Worm (Caenorhabditis elegans): ENCODE results near the gene miz-1.

DNA sequence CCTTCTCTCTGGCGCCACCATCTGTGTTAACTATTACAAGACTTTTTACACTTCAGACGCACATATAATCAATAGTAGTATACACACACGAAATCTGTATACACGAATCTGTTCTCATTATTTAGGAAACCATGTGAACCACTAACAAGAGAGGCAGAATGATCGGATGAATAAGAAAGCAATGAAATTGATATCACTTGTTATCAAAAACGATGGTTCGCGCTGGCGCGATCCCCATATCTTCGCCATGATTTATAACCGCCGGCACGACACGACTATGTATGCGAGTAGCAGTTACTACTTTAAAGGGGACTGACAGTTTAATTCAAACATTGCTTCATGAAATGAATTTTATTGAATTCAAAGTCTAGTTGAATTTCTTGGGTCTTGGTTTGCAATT is 30.9 kb upstream of the miz-1 start:
- TF ChIP-seq sptf-1 (tag; optimal IDR thresholded peaks at IDR 0.05) (no peak), ceh-83 (GFP tag; optimal IDR thresholded peaks at IDR 0.05) (no peak), nhr-28 (tag; optimal IDR thresholded peaks at IDR 0.05) (no peak), unc-62 (GFP tag; optimal IDR thresholded peaks at IDR 0.05) (no peak), blmp-1 (tag; optimal IDR thresholded peaks at IDR 0.05) (no peak), ztf-11 (tag; optimal IDR thresholded peaks at IDR 0.05) (no peak)

All from whole organism, mixed stage, embryonic.